Worm (Caenorhabditis elegans): ENCODE data around the gene F28A10.13.

DNA sequence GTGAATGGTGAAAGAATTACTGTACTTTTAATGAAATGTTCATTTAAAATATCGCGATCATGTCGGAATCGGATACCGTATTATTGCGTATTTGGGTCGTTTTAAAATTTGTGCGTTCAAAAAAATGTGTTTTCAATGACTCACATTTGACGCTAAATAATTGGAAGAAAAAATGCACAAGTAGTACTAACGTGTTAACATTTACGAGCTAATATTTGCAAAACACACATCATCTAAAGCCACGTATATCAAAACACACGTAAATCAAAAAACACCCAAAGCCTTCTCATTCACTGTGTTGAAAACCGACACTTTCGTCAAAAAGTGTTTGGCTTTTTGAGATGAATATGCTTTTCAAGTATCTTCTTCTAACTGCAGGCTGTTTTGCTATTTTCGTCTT, 23.1 kb upstream of the F28A10.13 start, which contains the start of gene F28A10.1:
- TF ChIP-seq nhr-11 (tag; optimal IDR thresholded peaks at IDR 0.05) (no peak), nhr-12 (tag; optimal IDR thresholded peaks at IDR 0.05) (no peak), ama-1 (optimal IDR thresholded peaks at IDR 0.05) (no peak), ceh-82 (tag; optimal IDR thresholded peaks at IDR 0.05) (no peak), ZK546.5 (tag; optimal IDR thresholded peaks at IDR 0.05) (no peak), mab-5 (tag; optimal IDR thresholded peaks at IDR 0.05) (no peak), mbf-1 (tag; optimal IDR thresholded peaks at IDR 0.05) (no peak), aly-2 (tag; optimal IDR thresholded peaks at IDR 0.05) (no peak), R02D3.7 (tag; optimal IDR thresholded peaks at IDR 0.05) (no peak), unc-62 (GFP tag; optimal IDR thresholded peaks at IDR 0.05) (no peak), nhr-237 (tag; optimal IDR thresholded peaks at IDR 0.05) (no peak), skn-1 (tag; optimal IDR thresholded peaks at IDR 0.05) (no peak), mdl-1 (tag; optimal IDR thresholded peaks at IDR 0.05) (no peak), egl-27 (tag; optimal IDR thresholded peaks at IDR 0.05) (no peak)

All from whole organism, L2 larva.